Worm (Caenorhabditis elegans) whole organism, early embryonic: ENCODE results near the gene M02D8.2.

Source experiments
- B0310.2 ChIP-seq: sonication (generic microtip); optimal IDR thresholded peaks from 2 replicates; lab custom pipeline; 2016; ENCODE audit warnings: mild to moderate bottlenecking, missing genetic modification characterization, missing compliant biosample characterization
- F13C5.2 ChIP-seq: sonication (generic microtip); optimal IDR thresholded peaks from 2 replicates; lab custom pipeline; 2017; ENCODE audit warnings: mild to moderate bottlenecking, missing genetic modification characterization, inconsistent platforms, missing compliant biosample characterization
- aly-1 ChIP-seq: sonication (generic microtip); optimal IDR thresholded peaks from 2 replicates; lab custom pipeline; 2016; ENCODE audit warnings: missing genetic modification characterization, missing compliant biosample characterization
- ama-1 ChIP-seq: fragments of 150-350 bp; optimal IDR thresholded peaks from 2 replicates; lab custom pipeline; 2014
- ceh-13 ChIP-seq: fragments of 200-800 bp; sonication (Bioruptor generic); optimal IDR thresholded peaks from 2 replicates; lab custom pipeline; 2018; ENCODE audit warnings: mild to moderate bottlenecking, missing genetic modification characterization, missing compliant biosample characterization
- ceh-36 ChIP-seq: sonication (generic microtip); optimal IDR thresholded peaks from 2 replicates; lab custom pipeline; 2016; ENCODE audit warnings: missing genetic modification characterization, inconsistent platforms, missing compliant biosample characterization
- ets-7 ChIP-seq: sonication (generic microtip); optimal IDR thresholded peaks from 2 replicates; lab custom pipeline; 2016; ENCODE audit warnings: missing genotype, missing genetic modification characterization, missing compliant biosample characterization
- flt-1 ChIP-seq: fragments of 200-800 bp; sonication (Bioruptor generic); IDR thresholded peaks from 2 replicates; pipeline ENCODE4 v1.3.6; 2022; ENCODE audit warnings: missing genetic modification characterization, missing compliant biosample characterization
- hmbx-1 ChIP-seq: sonication (generic microtip); optimal IDR thresholded peaks from 2 replicates; lab custom pipeline; 2016; ENCODE audit warnings: mild to moderate bottlenecking, missing genetic modification characterization, missing compliant biosample characterization
- hmg-4 ChIP-seq: fragments of 200-800 bp; sonication (Bioruptor generic); optimal IDR thresholded peaks from 2 replicates; lab custom pipeline; 2018; ENCODE audit warnings: mild to moderate bottlenecking, missing genetic modification characterization, missing compliant biosample characterization
- hnd-1 ChIP-seq: sonication (generic microtip); optimal IDR thresholded peaks from 2 replicates; lab custom pipeline; 2016; ENCODE audit warnings: missing genetic modification characterization, missing compliant biosample characterization
- pes-1 ChIP-seq: fragments of 200-800 bp; sonication (Bioruptor generic); IDR thresholded peaks from 2 replicates; pipeline ENCODE4 v1.3.6; 2022; ENCODE audit warnings: missing genetic modification reagents, missing genetic modification characterization, missing compliant biosample characterization
- scrt-1 ChIP-seq: fragments of 200-800 bp; sonication (Bioruptor generic); IDR thresholded peaks from 2 replicates; pipeline ENCODE4 v1.3.6; 2022; ENCODE audit warnings: missing genetic modification characterization, missing compliant biosample characterization
- sea-1 ChIP-seq: fragments of 200-800 bp; sonication (Bioruptor generic); conservative IDR thresholded peaks from 2 replicates; pipeline ENCODE4 v1.3.6; 2022; ENCODE audit warnings: missing genetic modification characterization, missing compliant biosample characterization
- tbx-37 ChIP-seq: fragments of 200-800 bp; sonication (Bioruptor generic); conservative IDR thresholded peaks from 2 replicates; pipeline ENCODE4 v1.3.6; 2022; ENCODE audit warnings: missing genetic modification reagents, missing genetic modification characterization, missing compliant biosample characterization
- tra-4 ChIP-seq: sonication (generic microtip); optimal IDR thresholded peaks from 2 replicates; lab custom pipeline; 2017; ENCODE audit warnings: missing genetic modification characterization, missing compliant biosample characterization

Gene M02D8.2

ce11 chrX:8787689-8788222 is 48.3 kb downstream of the M02D8.2 start:
- no peak for TF ChIP-seq ama-1 (lab: Kevin White, UChicago)
- TF ChIP-seq hmg-4 (GFP tag; lab: Kevin White, UChicago) = no peak
- no peak for TF ChIP-seq B0310.2 (tag; lab: Kevin White, UChicago)
- no peak for TF ChIP-seq tbx-37
- TF ChIP-seq flt-1 (GFP tag; lab: Robert Waterston, UW) = no peak
- TF ChIP-seq ceh-13 (GFP tag; lab: Kevin White, UChicago) = no peak
- no peak for TF ChIP-seq sea-1 (GFP tag; lab: Robert Waterston, UW)
- TF ChIP-seq F13C5.2 (tag; lab: Kevin White, UChicago) = no peak

- TF ChIP-seq flt-1 (GFP tag; lab: Robert Waterston, UW) = no peak
- no peak for TF ChIP-seq F13C5.2 (tag; lab: Kevin White, UChicago)
- TF ChIP-seq ama-1 (lab: Kevin White, UChicago) = no peak
- no peak for TF ChIP-seq hmg-4 (GFP tag; lab: Kevin White, UChicago)
- no peak for TF ChIP-seq ceh-36 (tag; lab: Kevin White, UChicago)
- TF ChIP-seq ceh-13 (GFP tag; lab: Kevin White, UChicago) = no peak
- TF ChIP-seq scrt-1 (GFP tag; lab: Robert Waterston, UW) = no peak
- TF ChIP-seq ets-7 (tag; lab: Kevin White, UChicago) = no peak
- TF ChIP-seq pes-1 (GFP tag; lab: Robert Waterston, UW) = no peak
- no peak for TF ChIP-seq hmbx-1 (tag; lab: Kevin White, UChicago)
- TF ChIP-seq sea-1 (GFP tag; lab: Robert Waterston, UW) = no peak
- TF ChIP-seq tra-4 (tag; lab: Kevin White, UChicago) = no peak
- no peak for TF ChIP-seq aly-1 (tag; lab: Kevin White, UChicago)
- TF ChIP-seq hnd-1 (tag; lab: Kevin White, UChicago) = no peak
Measured at ce11 chrX:8789014-8789506, 49.6 kb downstream of the M02D8.2 start, which contains the start of gene unc-27. TSS of gene unc-27 (plus strand) at chrX:8789456.
